Worm (Caenorhabditis elegans) whole organism, early embryonic: ENCODE results near the gene mdt-17.

Source experiments
- B0310.2 ChIP-seq: sonication (generic microtip); optimal IDR thresholded peaks from 2 replicates; lab custom pipeline; 2016; ENCODE audit warnings: mild to moderate bottlenecking, missing genetic modification characterization, missing compliant biosample characterization
- F13C5.2 ChIP-seq: sonication (generic microtip); optimal IDR thresholded peaks from 2 replicates; lab custom pipeline; 2017; ENCODE audit warnings: mild to moderate bottlenecking, missing genetic modification characterization, inconsistent platforms, missing compliant biosample characterization
- aly-1 ChIP-seq: sonication (generic microtip); optimal IDR thresholded peaks from 2 replicates; lab custom pipeline; 2016; ENCODE audit warnings: missing genetic modification characterization, missing compliant biosample characterization
- ama-1 ChIP-seq: fragments of 150-350 bp; optimal IDR thresholded peaks from 2 replicates; lab custom pipeline; 2014
- ceh-13 ChIP-seq: fragments of 200-800 bp; sonication (Bioruptor generic); optimal IDR thresholded peaks from 2 replicates; lab custom pipeline; 2018; ENCODE audit warnings: mild to moderate bottlenecking, missing genetic modification characterization, missing compliant biosample characterization
- ceh-36 ChIP-seq: sonication (generic microtip); optimal IDR thresholded peaks from 2 replicates; lab custom pipeline; 2016; ENCODE audit warnings: missing genetic modification characterization, inconsistent platforms, missing compliant biosample characterization
- ets-7 ChIP-seq: sonication (generic microtip); optimal IDR thresholded peaks from 2 replicates; lab custom pipeline; 2016; ENCODE audit warnings: missing genotype, missing genetic modification characterization, missing compliant biosample characterization
- flt-1 ChIP-seq: fragments of 200-800 bp; sonication (Bioruptor generic); IDR thresholded peaks from 2 replicates; pipeline ENCODE4 v1.3.6; 2022; ENCODE audit warnings: missing genetic modification characterization, missing compliant biosample characterization
- hmg-4 ChIP-seq: fragments of 200-800 bp; sonication (Bioruptor generic); optimal IDR thresholded peaks from 2 replicates; lab custom pipeline; 2018; ENCODE audit warnings: mild to moderate bottlenecking, missing genetic modification characterization, missing compliant biosample characterization
- hnd-1 ChIP-seq: sonication (generic microtip); optimal IDR thresholded peaks from 2 replicates; lab custom pipeline; 2016; ENCODE audit warnings: missing genetic modification characterization, missing compliant biosample characterization
- pes-1 ChIP-seq: fragments of 200-800 bp; sonication (Bioruptor generic); IDR thresholded peaks from 2 replicates; pipeline ENCODE4 v1.3.6; 2022; ENCODE audit warnings: missing genetic modification reagents, missing genetic modification characterization, missing compliant biosample characterization
- scrt-1 ChIP-seq: fragments of 200-800 bp; sonication (Bioruptor generic); IDR thresholded peaks from 2 replicates; pipeline ENCODE4 v1.3.6; 2022; ENCODE audit warnings: missing genetic modification characterization, missing compliant biosample characterization
- sea-1 ChIP-seq: fragments of 200-800 bp; sonication (Bioruptor generic); conservative IDR thresholded peaks from 2 replicates; pipeline ENCODE4 v1.3.6; 2022; ENCODE audit warnings: missing genetic modification characterization, missing compliant biosample characterization
- tbx-11 ChIP-seq: fragments of 200-800 bp; sonication (Bioruptor generic); IDR thresholded peaks from 2 replicates; pipeline ENCODE4 v1.3.6; 2022; ENCODE audit warnings: missing genetic modification characterization, missing compliant biosample characterization
- tbx-37 ChIP-seq: fragments of 200-800 bp; sonication (Bioruptor generic); conservative IDR thresholded peaks from 2 replicates; pipeline ENCODE4 v1.3.6; 2022; ENCODE audit warnings: missing genetic modification reagents, missing genetic modification characterization, missing compliant biosample characterization
- tra-4 ChIP-seq: sonication (generic microtip); optimal IDR thresholded peaks from 2 replicates; lab custom pipeline; 2017; ENCODE audit warnings: missing genetic modification characterization, missing compliant biosample characterization

Gene mdt-17

DNA sequence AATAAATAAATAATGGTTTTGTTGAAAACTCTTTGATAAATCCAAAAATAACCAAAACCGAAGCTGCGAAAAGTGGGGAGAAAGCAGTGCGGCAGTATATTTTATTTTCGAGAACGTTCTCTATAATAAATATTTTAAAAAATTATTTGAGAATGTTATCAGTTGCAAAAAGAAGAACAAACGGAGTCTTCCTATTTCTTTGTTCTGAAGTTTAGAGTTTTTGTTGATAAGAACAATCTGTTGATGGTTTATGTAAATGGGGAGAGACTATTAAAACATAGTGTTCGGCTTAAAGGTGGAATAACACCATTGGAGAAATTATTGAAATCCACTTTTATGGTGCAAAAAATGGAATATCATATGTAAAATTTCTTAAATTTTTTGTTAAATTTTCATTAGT, 54.0 kb downstream of the mdt-17 start:
- TF ChIP-seq hnd-1 (tag; lab: Kevin White, UChicago) = no peak
- no peak for TF ChIP-seq aly-1 (tag; lab: Kevin White, UChicago)
- no peak for TF ChIP-seq tra-4 (tag; lab: Kevin White, UChicago)

DNA sequence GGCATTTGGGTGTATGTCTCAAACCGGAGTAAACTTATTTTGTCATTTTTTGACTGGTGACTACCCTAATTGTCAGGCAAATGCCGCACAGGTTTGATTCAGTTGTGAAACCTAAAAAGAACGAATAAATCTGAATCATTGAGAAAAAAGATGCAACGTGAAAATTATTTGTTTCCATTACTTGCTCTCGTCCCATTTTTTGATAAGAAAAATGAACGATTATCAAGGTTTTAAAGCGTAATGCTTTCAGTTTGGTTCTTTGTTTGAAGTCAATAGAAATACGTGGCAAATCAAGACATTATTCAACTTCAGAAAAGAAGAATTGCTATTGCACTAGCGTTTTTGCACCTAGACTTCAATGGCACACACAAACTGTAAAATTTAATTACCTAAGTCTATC, 54.5 kb downstream of the mdt-17 start, which contains the start of gene Y113G7B.12:
TSS of gene Y113G7B.12 (minus strand) at position 101 of the 400 bp plus-strand sequence.
- TF ChIP-seq flt-1 (GFP tag; lab: Robert Waterston, UW) (no peak), F13C5.2 (tag; lab: Kevin White, UChicago) (no peak)

DNA sequence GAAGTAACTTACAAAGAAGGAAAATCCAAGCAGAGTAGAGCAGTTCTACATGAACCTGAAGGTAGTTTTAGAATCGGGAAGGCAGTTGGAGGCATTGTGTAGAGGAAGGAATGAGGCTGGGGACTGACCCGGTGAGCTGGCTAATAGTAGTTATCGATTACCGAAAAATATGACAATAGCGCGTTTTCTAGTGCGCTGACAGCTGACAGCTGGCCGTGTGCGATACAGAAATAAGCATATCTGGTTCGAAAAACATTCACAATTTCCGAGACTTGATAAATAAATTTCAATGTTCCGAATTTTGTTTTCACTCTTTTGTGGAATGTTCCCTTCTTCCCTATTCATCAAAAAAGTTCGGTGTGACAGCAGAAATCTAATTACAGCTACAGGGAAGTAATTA, 61.0 kb downstream of the mdt-17 start, which contains the start of the genes fbxb-59 and srbc-34:
TSS of gene fbxb-59 (minus strand) at position 101 of the 400 bp plus-strand sequence.
TSS of gene srbc-34 (plus strand) at position 233 of the 400 bp plus-strand sequence.
- TF ChIP-seq aly-1 (tag; lab: Kevin White, UChicago) = no peak
- TF ChIP-seq ets-7 (tag; lab: Kevin White, UChicago) = no peak
- TF ChIP-seq ama-1 (lab: Kevin White, UChicago) = no peak
- TF ChIP-seq hnd-1 (tag; lab: Kevin White, UChicago) = no peak
- no peak for TF ChIP-seq tra-4 (tag; lab: Kevin White, UChicago)
- TF ChIP-seq pes-1 = no peak
- TF ChIP-seq hmg-4 (GFP tag; lab: Kevin White, UChicago) = no peak

DNA sequence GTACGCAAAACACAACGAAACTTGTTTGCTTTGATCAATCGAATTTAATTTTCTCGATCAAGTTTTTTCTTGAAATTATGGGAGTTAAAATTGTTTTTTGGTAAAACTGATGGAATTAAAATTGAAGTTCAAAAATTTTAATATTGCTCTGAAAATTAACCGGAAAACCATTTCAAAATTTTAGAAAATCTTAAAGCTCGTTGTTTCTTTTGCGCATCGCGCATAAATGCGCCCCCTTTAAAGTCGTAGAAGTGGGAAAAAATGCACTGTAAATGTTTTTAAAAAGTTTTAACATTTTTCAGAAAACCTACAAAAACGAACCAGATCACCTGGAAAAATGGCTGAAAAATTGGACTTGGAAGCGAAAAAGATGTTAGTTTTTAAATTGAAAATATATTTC, 64.0 kb downstream of the mdt-17 start, which contains the start of gene fbxa-113:
TSS of gene fbxa-113 (plus strand) at position 301 of the 400 bp plus-strand sequence.
- TF ChIP-seq ama-1 (lab: Kevin White, UChicago) (no peak), tbx-11 (GFP tag; lab: Robert Waterston, UW) (no peak), sea-1 (GFP tag; lab: Robert Waterston, UW) (no peak), tra-4 (tag; lab: Kevin White, UChicago) (no peak), scrt-1 (no peak), aly-1 (tag; lab: Kevin White, UChicago) (no peak), F13C5.2 (tag; lab: Kevin White, UChicago) (no peak), ceh-36 (tag; lab: Kevin White, UChicago) (no peak), tbx-37 (GFP tag; lab: Robert Waterston, UW) (no peak), B0310.2 (tag; lab: Kevin White, UChicago) (no peak), ceh-13 (GFP tag; lab: Kevin White, UChicago) (no peak)

DNA sequence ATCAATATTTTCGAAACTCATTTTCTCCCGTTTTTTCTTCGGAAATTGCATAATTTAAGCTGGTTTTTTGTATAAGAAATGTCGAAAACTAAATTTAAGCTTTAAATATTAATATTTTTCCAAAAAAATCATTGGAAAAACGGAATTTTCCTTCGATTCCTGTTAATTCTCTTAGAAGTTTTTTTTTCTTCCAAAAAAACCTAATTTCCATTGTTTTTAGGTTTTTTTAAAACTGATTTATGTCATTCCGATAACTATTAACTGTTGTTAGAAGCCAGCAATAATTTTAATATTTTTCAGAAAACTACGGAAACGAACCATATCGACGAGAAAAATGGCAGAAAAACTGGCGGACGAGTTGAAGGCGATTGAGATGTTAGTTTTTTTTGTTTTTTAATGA, 65.7 kb downstream of the mdt-17 start, which contains the start of gene fbxa-114:
TSS of gene fbxa-114 (plus strand) at position 301 of the 400 bp plus-strand sequence.
- TF ChIP-seq aly-1 (tag; lab: Kevin White, UChicago) (no peak), F13C5.2 (tag; lab: Kevin White, UChicago) (no peak), pes-1 (no peak), sea-1 (GFP tag; lab: Robert Waterston, UW) (no peak), ceh-13 (GFP tag; lab: Kevin White, UChicago) (no peak), ceh-36 (tag; lab: Kevin White, UChicago) (no peak), hnd-1 (tag; lab: Kevin White, UChicago) (no peak), tbx-37 (GFP tag; lab: Robert Waterston, UW) (no peak), tra-4 (tag; lab: Kevin White, UChicago) (no peak)
